Fruit fly (Drosophila melanogaster): ENCODE results near the gene CG5382.

CG5382 gene

DNA sequence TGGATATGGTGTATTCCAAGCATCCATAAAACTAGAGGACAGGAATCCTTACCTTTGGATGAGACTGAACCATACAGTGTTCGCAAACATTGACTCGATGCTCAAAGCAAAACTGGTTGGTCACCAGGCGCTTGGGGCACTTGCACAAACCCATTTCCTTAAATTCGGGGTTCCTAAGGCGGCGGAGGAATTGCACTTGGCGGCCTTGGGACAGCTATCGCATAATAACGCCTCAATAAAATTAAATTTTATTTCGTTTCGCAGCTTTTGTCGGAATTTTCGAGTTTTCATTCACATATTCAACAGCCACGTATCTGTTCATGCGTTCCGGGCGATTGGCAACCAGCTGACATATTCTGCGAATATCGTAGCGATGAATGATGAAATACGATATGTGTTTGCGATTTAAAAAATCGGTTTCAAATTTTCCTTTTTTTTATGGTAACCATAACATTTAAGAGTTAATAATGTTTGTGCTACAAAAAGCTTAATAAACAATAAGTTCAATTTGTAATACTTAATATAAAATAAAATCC is at the start of gene CG5382:
Gene CG5382 (minus strand): TSS at position 324 of the 536 bp plus-strand sequence.
- TF ChIP-seq CG7101 (tag; optimal IDR thresholded peaks at IDR 0.05) (no peak), cnc (optimal IDR thresholded peaks at IDR 0.05) (no peak), bab1 (GFP tag; optimal IDR thresholded peaks at IDR 0.05) (peak; percentile 72)

- TF ChIP-seq cnc (optimal IDR thresholded peaks at IDR 0.05) (no peak), Mnt (GFP tag; optimal IDR thresholded peaks at IDR 0.05) (peak; percentile 20), CG33017 (tag; optimal IDR thresholded peaks at IDR 0.05) (no peak), kay (GFP tag; ENCODE audit: borderline replicate concordance) (peak; percentile 14), ovo (GFP tag; optimal IDR thresholded peaks at IDR 0.05) (no peak), CG11617 (GFP tag; optimal IDR thresholded peaks at IDR 0.05) (no peak), cic (GFP tag; optimal IDR thresholded peaks at IDR 0.05) (peak; percentile 55), Clk (GFP tag; optimal IDR thresholded peaks at IDR 0.05) (no peak), toe (GFP tag; optimal IDR thresholded peaks at IDR 0.05) (no peak), Hr96 (GFP tag; optimal IDR thresholded peaks at IDR 0.05) (peak; percentile 12), CG12768 (GFP tag; optimal IDR thresholded peaks at IDR 0.05) (peak; percentile 7)
These were observed 46.2 kb upstream of the CG5382 start for dm6 chr3R:22411879-22412587.

DNA sequence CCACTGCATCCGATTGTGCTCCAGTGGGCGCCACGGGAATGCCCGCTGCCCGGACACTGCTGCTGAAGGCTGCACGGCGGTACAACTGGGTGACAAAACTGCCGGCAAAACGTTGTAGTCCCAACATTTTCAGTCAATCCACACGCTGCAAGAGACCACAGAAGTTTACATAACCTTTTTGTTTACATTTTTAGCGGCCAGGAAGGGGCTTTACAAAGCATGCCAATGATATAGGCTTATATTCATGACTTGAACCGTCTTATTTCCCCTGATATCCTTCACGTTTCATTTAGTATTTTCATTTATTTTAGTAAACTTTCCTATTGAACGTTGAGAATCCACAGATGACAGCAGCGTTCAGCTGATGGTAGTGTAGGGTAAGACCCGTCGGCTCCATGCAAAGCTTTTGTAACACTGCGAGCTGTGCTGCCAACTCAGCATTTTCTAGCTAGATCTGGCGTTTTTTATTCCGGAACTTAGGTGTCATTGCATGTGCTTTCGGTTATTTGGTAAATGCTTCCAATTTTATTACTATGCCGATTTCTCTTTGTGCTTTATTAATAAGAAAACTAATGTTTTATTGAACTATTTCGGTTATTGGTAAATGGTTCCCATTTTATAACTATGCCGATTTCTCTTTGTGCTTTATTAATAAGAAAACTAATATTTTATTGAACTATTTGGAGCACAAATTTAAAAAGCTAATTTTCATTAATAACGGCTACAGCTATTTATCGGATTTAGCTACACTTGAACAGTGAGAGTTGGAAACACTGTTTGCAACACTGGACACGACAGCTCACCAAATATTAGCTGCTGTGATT is 45.0 kb upstream of the CG5382 start, which contains the start of the genes CG13850 and lqfR:
Gene CG13850 (minus strand): TSS at position 379 of the 824 bp plus-strand sequence.
Gene lqfR (plus strand): TSS at position 765 of the 824 bp plus-strand sequence.
- peak; percentile 88 for TF ChIP-seq CG12768 (GFP tag; optimal IDR thresholded peaks at IDR 0.05)
- peak; percentile 92 for TF ChIP-seq toe (GFP tag; optimal IDR thresholded peaks at IDR 0.05)
- TF ChIP-seq bab1 (GFP tag; optimal IDR thresholded peaks at IDR 0.05) = peak; percentile 25
- TF ChIP-seq Hr96 (GFP tag; optimal IDR thresholded peaks at IDR 0.05) = peak; percentile 84
- peak; percentile 61 for TF ChIP-seq CG33017 (tag; optimal IDR thresholded peaks at IDR 0.05)
- peak; percentile 95 for TF ChIP-seq kay (GFP tag; ENCODE audit: borderline replicate concordance)
- TF ChIP-seq ovo (GFP tag; optimal IDR thresholded peaks at IDR 0.05) = peak; percentile 80
- no peak for TF ChIP-seq cnc (optimal IDR thresholded peaks at IDR 0.05)
- peak; percentile 81 for TF ChIP-seq CG7101 (tag; optimal IDR thresholded peaks at IDR 0.05)
- TF ChIP-seq cic (GFP tag; optimal IDR thresholded peaks at IDR 0.05) = peak; percentile 49
- TF ChIP-seq pad (GFP tag; optimal IDR thresholded peaks at IDR 0.05) = peak; percentile 87
- TF ChIP-seq Clk (GFP tag; optimal IDR thresholded peaks at IDR 0.05) = peak; percentile 73
- peak; percentile 65 for TF ChIP-seq CG14711 (tag; optimal IDR thresholded peaks at IDR 0.05)
- peak; percentile 77 for TF ChIP-seq Mnt (GFP tag; optimal IDR thresholded peaks at IDR 0.05)
- peak; percentile 89 for TF ChIP-seq Crg-1 (GFP tag; optimal IDR thresholded peaks at IDR 0.05)
- TF ChIP-seq CG11617 (GFP tag; optimal IDR thresholded peaks at IDR 0.05) = peak; percentile 84
- TF ChIP-seq CG7045 (GFP tag; optimal IDR thresholded peaks at IDR 0.05) = peak; percentile 69
- peak; percentile 57 for TF ChIP-seq tj (GFP tag; optimal IDR thresholded peaks at IDR 0.05)
- peak; percentile 85 for TF ChIP-seq CG5204 (GFP tag; optimal IDR thresholded peaks at IDR 0.05)
- TF ChIP-seq CG1620 (GFP tag; optimal IDR thresholded peaks at IDR 0.05) = peak; percentile 88

DNA sequence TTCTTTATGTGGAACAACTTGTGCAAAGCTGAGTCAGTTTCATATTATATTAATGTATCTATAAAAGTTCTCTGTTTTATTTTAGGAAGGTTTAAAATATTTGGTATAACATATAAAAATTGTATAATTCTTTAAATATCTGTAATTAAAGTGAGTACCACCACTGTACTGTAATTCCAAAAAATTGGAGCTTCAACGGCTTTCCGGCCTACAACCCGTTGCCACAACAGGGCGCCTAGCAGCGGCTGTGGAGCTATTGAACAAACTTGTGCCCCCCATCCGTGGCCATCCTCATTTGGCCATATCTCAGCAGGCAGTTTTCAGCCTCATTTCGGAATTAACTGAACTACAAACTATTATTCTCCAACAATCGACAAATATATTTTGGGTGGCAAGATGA is 39.9 kb upstream of the CG5382 start, which contains the start of gene CG13855:
Gene CG13855 (plus strand): TSS at position 301 of the 400 bp plus-strand sequence.
- TF ChIP-seq CG1620 (GFP tag; optimal IDR thresholded peaks at IDR 0.05) = no peak
- no peak for TF ChIP-seq CG5204 (GFP tag; optimal IDR thresholded peaks at IDR 0.05)
- no peak for TF ChIP-seq CG11617 (GFP tag; optimal IDR thresholded peaks at IDR 0.05)
- TF ChIP-seq Crg-1 (GFP tag; optimal IDR thresholded peaks at IDR 0.05) = no peak
- TF ChIP-seq CG7101 (tag; optimal IDR thresholded peaks at IDR 0.05) = no peak
- TF ChIP-seq cic (GFP tag; optimal IDR thresholded peaks at IDR 0.05) = no peak
- TF ChIP-seq Clk (GFP tag; optimal IDR thresholded peaks at IDR 0.05) = no peak
- TF ChIP-seq CG7045 (GFP tag; optimal IDR thresholded peaks at IDR 0.05) = no peak
- no peak for TF ChIP-seq tj (GFP tag; optimal IDR thresholded peaks at IDR 0.05)
- no peak for TF ChIP-seq ovo (GFP tag; optimal IDR thresholded peaks at IDR 0.05)
- TF ChIP-seq CG33017 (tag; optimal IDR thresholded peaks at IDR 0.05) = no peak

- TF ChIP-seq CG7101 (tag; optimal IDR thresholded peaks at IDR 0.05) = no peak
- no peak for TF ChIP-seq cic (GFP tag; optimal IDR thresholded peaks at IDR 0.05)
- TF ChIP-seq kay (GFP tag; ENCODE audit: borderline replicate concordance) = no peak
These were observed 36.6 kb upstream of the CG5382 start, which contains the start of gene CG13856 for dm6 chr3R:22402355-22402754. CG13856 (plus strand) TSS chr3R:22402655.

DNA sequence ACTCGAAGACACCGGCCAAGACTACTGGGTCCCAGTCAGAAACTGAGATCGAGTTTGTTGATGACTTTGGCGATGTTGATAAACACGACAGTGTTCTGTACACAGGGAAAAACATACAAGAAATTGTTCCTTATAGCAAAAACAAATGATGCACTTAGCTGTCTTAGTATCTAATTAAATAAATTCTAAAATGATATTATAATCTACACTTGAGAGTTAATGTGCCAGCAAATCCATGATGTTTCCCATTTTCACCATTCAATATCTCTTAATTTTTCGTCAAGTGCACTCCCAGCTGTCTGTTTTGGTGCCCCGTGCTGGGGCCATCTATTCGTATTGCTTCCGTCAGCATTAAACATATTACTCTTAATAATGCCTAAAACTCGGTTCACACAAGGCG is 34.5 kb upstream of the CG5382 start:
- TF ChIP-seq Crg-1 (GFP tag; optimal IDR thresholded peaks at IDR 0.05) (no peak), Clk (GFP tag; optimal IDR thresholded peaks at IDR 0.05) (no peak), pad (GFP tag; optimal IDR thresholded peaks at IDR 0.05) (no peak), kay (GFP tag; ENCODE audit: borderline replicate concordance) (no peak), CG14711 (tag; optimal IDR thresholded peaks at IDR 0.05) (no peak), Hr96 (GFP tag; optimal IDR thresholded peaks at IDR 0.05) (no peak), Mnt (GFP tag; optimal IDR thresholded peaks at IDR 0.05) (no peak), bab1 (GFP tag; optimal IDR thresholded peaks at IDR 0.05) (no peak), CG12768 (GFP tag; optimal IDR thresholded peaks at IDR 0.05) (no peak), cnc (optimal IDR thresholded peaks at IDR 0.05) (no peak), CG1620 (GFP tag; optimal IDR thresholded peaks at IDR 0.05) (no peak), cic (GFP tag; optimal IDR thresholded peaks at IDR 0.05) (no peak), CG7045 (GFP tag; optimal IDR thresholded peaks at IDR 0.05) (no peak), CG11617 (GFP tag; optimal IDR thresholded peaks at IDR 0.05) (no peak), tj (GFP tag; optimal IDR thresholded peaks at IDR 0.05) (no peak), ovo (GFP tag; optimal IDR thresholded peaks at IDR 0.05) (no peak), toe (GFP tag; optimal IDR thresholded peaks at IDR 0.05) (no peak), CG7101 (tag; optimal IDR thresholded peaks at IDR 0.05) (no peak), CG33017 (tag; optimal IDR thresholded peaks at IDR 0.05) (no peak)

Data from whole organism, adult.